Fruit fly (Drosophila melanogaster) whole organism, embryonic: Measurements from ENCODE around the gene Exn.

Experiments
- Awh ChIP-seq: fragments of 200-800 bp; sonication (Bioruptor generic); IDR thresholded peaks from 2 replicates; pipeline ENCODE4, ENCODE4 v1.3.6; 2022; ENCODE audit warnings: missing biosample characterization, missing genetic modification characterization
- C15 ChIP-seq: fragments of 200-800 bp; sonication (Bioruptor generic); IDR thresholded peaks from 3 replicates; pipeline ENCODE4 v1.3.6; 2022; ENCODE audit warnings: missing biosample characterization, missing genetic modification characterization
- CG10209 ChIP-seq: fragments of 200-800 bp; sonication (Bioruptor generic); optimal IDR thresholded peaks from 3 replicates; lab custom pipeline; 2017; ENCODE audit warnings: missing biosample characterization, mild to moderate bottlenecking, missing genetic modification characterization, missing genetic modification reagents
- CG10274 ChIP-seq: fragments of 200-800 bp; sonication (Bioruptor generic); optimal IDR thresholded peaks from 3 replicates; lab custom pipeline; 2017; ENCODE audit warnings: missing biosample characterization, mild to moderate bottlenecking, missing genetic modification characterization
- CG10321 ChIP-seq: fragments of 200-800 bp; sonication (Bioruptor generic); IDR thresholded peaks from 2 replicates; pipeline ENCODE4 v1.3.6; 2022; ENCODE audit warnings: missing biosample characterization, missing genetic modification characterization
- CG11560 ChIP-seq: fragments of 200-800 bp; sonication (Bioruptor generic); IDR thresholded peaks from 3 replicates; pipeline ENCODE4 v1.3.6; 2022; ENCODE audit warnings: missing biosample characterization, missing genetic modification characterization
- CG11723 ChIP-seq: fragments of 200-800 bp; sonication (Bioruptor generic); optimal IDR thresholded peaks from 2 replicates; lab custom pipeline; 2017; ENCODE audit warnings: missing biosample characterization, mild to moderate bottlenecking, missing genetic modification characterization
- CG12744 ChIP-seq: fragments of 200-800 bp; sonication (Bioruptor generic); optimal IDR thresholded peaks from 2 replicates; lab custom pipeline; 2016; ENCODE audit warnings: missing biosample characterization, missing genetic modification characterization
- CG13287 ChIP-seq: fragments of 200-800 bp; sonication (Bioruptor generic); IDR thresholded peaks from 2 replicates; pipeline ENCODE4 v1.3.6; 2022; ENCODE audit warnings: missing biosample characterization, missing genetic modification characterization; ENCODE audit not compliant: partially characterized antibody
- CG13894 ChIP-seq: fragments of 200-800 bp; sonication (Bioruptor generic); optimal IDR thresholded peaks from 3 replicates; lab custom pipeline; 2018; ENCODE audit warnings: missing biosample characterization, mild to moderate bottlenecking, missing genetic modification characterization, moderate library complexity
- CG16779 ChIP-seq: fragments of 200-800 bp; sonication (Bioruptor generic); IDR thresholded peaks from 2 replicates; pipeline ENCODE4 v1.3.6; 2022; ENCODE audit warnings: missing biosample characterization, missing genetic modification characterization
- CG18599 ChIP-seq: fragments of 200-800 bp; sonication (Bioruptor generic); optimal IDR thresholded peaks from 3 replicates; lab custom pipeline; 2017; ENCODE audit warnings: missing biosample characterization, missing genetic modification characterization, mild to moderate bottlenecking, moderate library complexity, missing genetic modification reagents
- CG2120 ChIP-seq: fragments of 200-800 bp; sonication (Bioruptor generic); optimal IDR thresholded peaks from 3 replicates; lab custom pipeline; 2016; ENCODE audit warnings: missing biosample characterization, missing genetic modification characterization
- CG3995 ChIP-seq: fragments of 200-800 bp; sonication (Bioruptor generic); optimal IDR thresholded peaks from 3 replicates; lab custom pipeline; 2016; ENCODE audit warnings: missing biosample characterization, missing genetic modification characterization
- CG42726 ChIP-seq: fragments of 200-800 bp; sonication (Bioruptor generic); IDR thresholded peaks from 2 replicates; pipeline ENCODE4 v1.3.6; 2022; ENCODE audit warnings: missing biosample characterization, missing genetic modification characterization; ENCODE audit not compliant: partially characterized antibody
- CG4282 ChIP-seq: fragments of 200-800 bp; sonication (Bioruptor generic); optimal IDR thresholded peaks from 2 replicates; lab custom pipeline; 2016; ENCODE audit warnings: missing biosample characterization, missing genetic modification characterization
- CG4360 ChIP-seq: fragments of 200-800 bp; sonication (Bioruptor generic); IDR thresholded peaks from 2 replicates; pipeline ENCODE4 v1.3.6; 2022; ENCODE audit warnings: missing biosample characterization, missing genetic modification characterization
- CG4424 ChIP-seq: fragments of 200-800 bp; sonication (Bioruptor generic); optimal IDR thresholded peaks from 3 replicates; lab custom pipeline; 2016; ENCODE audit warnings: missing biosample characterization, missing genetic modification characterization
- CG4617 ChIP-seq: fragments of 200-800 bp; sonication (Bioruptor generic); optimal IDR thresholded peaks from 3 replicates; lab custom pipeline; 2016; ENCODE audit warnings: missing biosample characterization, missing genetic modification characterization, borderline replicate concordance
- CG4854 ChIP-seq: fragments of 200-800 bp; sonication (Bioruptor generic); optimal IDR thresholded peaks from 2 replicates; lab custom pipeline; 2016; ENCODE audit warnings: missing biosample characterization, missing genetic modification characterization, inconsistent platforms
- CG5245 ChIP-seq: fragments of 200-800 bp; sonication (Bioruptor generic); optimal IDR thresholded peaks from 3 replicates; lab custom pipeline; 2016; ENCODE audit warnings: missing biosample characterization, missing genetic modification characterization
- CG6765 ChIP-seq: fragments of 200-800 bp; sonication (Bioruptor generic); optimal IDR thresholded peaks from 3 replicates; lab custom pipeline; 2017; ENCODE audit warnings: missing biosample characterization, mild to moderate bottlenecking, missing genetic modification characterization
- CG6854 ChIP-seq: fragments of 200-800 bp; sonication (Bioruptor generic); optimal IDR thresholded peaks from 3 replicates; lab custom pipeline; 2017; ENCODE audit warnings: missing biosample characterization, mild to moderate bottlenecking, missing genetic modification characterization
- CG7271 ChIP-seq: fragments of 200-800 bp; sonication (Bioruptor generic); optimal IDR thresholded peaks from 2 replicates; lab custom pipeline; 2018; ENCODE audit warnings: missing biosample characterization, mild to moderate bottlenecking, missing genetic modification characterization, moderate library complexity
- CG7987 ChIP-seq: fragments of 200-800 bp; sonication (Bioruptor generic); optimal IDR thresholded peaks from 2 replicates; lab custom pipeline; 2018; ENCODE audit warnings: missing biosample characterization, mild to moderate bottlenecking, missing genetic modification characterization, moderate library complexity
- CG8765 ChIP-seq: fragments of 200-800 bp; sonication (Bioruptor generic); IDR thresholded peaks from 2 replicates; pipeline ENCODE4 v1.3.6; 2022; ENCODE audit warnings: missing biosample characterization, missing genetic modification characterization
- ERR ChIP-seq: fragments of 200-800 bp; sonication (Bioruptor generic); optimal IDR thresholded peaks from 2 replicates; lab custom pipeline; 2016; ENCODE audit warnings: missing biosample characterization, missing genetic modification characterization
- HHEX ChIP-seq: fragments of 200-800 bp; sonication (Bioruptor generic); optimal IDR thresholded peaks from 3 replicates; lab custom pipeline; 2017; ENCODE audit warnings: missing biosample characterization, mild to moderate bottlenecking, missing genetic modification characterization, missing genetic modification reagents
- HLH3B ChIP-seq: fragments of 200-800 bp; sonication (Bioruptor generic); IDR thresholded peaks from 2 replicates; pipeline ENCODE4 v1.3.6; 2022; ENCODE audit warnings: missing biosample characterization, missing genetic modification characterization
- Hmx ChIP-seq: fragments of 200-800 bp; sonication (Bioruptor generic); optimal IDR thresholded peaks from 2 replicates; lab custom pipeline; 2016; ENCODE audit warnings: missing biosample characterization, missing genetic modification characterization
- Hr39 ChIP-seq: fragments of >200 bp; optimal IDR thresholded peaks from 2 replicates; lab custom pipeline; 2017
- Hsf ChIP-seq: fragments of 200-800 bp; sonication (Bioruptor generic); optimal IDR thresholded peaks from 3 replicates; lab custom pipeline; 2016; ENCODE audit warnings: missing biosample characterization, missing genetic modification characterization
- Meics ChIP-seq: fragments of 200-800 bp; sonication (Bioruptor generic); optimal IDR thresholded peaks from 2 replicates; lab custom pipeline; 2017; ENCODE audit warnings: missing biosample characterization, mild to moderate bottlenecking, missing genetic modification characterization
- Ravus ChIP-seq: fragments of 200-800 bp; sonication (Bioruptor generic); IDR thresholded peaks from 2 replicates; pipeline ENCODE4 v1.3.6; 2022; ENCODE audit warnings: missing biosample characterization, missing genetic modification characterization
- Rx ChIP-seq: fragments of 200-800 bp; sonication (Bioruptor generic); IDR thresholded peaks from 2 replicates; pipeline ENCODE4 v1.3.6; 2022; ENCODE audit warnings: missing biosample characterization, missing genetic modification characterization
- TFAM ChIP-seq: fragments of 200-800 bp; sonication (Bioruptor generic); optimal IDR thresholded peaks from 2 replicates; lab custom pipeline; 2017; ENCODE audit warnings: missing biosample characterization, missing genetic modification characterization, inconsistent platforms
- Tbp ChIP-seq: fragments of >200 bp; optimal IDR thresholded peaks from 2 replicates; lab custom pipeline; 2018; ENCODE audit warnings: missing biosample characterization, missing genetic modification characterization
- bsh ChIP-seq, 2 experiments: fragments of 200-800 bp; sonication (Bioruptor generic); optimal IDR thresholded peaks; 2 replicates each; lab custom pipeline; 2017 to 2018; ENCODE audit warnings: mild to moderate bottlenecking in 2 of 2, missing biosample characterization in 2 of 2, missing genetic modification characterization in 2 of 2, moderate library complexity in 1 of 2
- caup ChIP-seq: fragments of 200-800 bp; sonication (Bioruptor generic); optimal IDR thresholded peaks from 3 replicates; lab custom pipeline; 2017; ENCODE audit warnings: missing biosample characterization, mild to moderate bottlenecking, missing genetic modification characterization, moderate library complexity; ENCODE audit not compliant: severe bottlenecking
- corto ChIP-seq: fragments of 200-800 bp; sonication (Bioruptor generic); optimal IDR thresholded peaks from 2 replicates; lab custom pipeline; 2016; ENCODE audit warnings: missing biosample characterization, mild to moderate bottlenecking, missing genetic modification characterization, moderate library complexity
- dati ChIP-seq: fragments of 200-800 bp; sonication (Bioruptor generic); IDR thresholded peaks from 2 replicates; pipeline ENCODE4 v1.3.6; 2022; ENCODE audit warnings: missing biosample characterization, missing genetic modification characterization
- dysf ChIP-seq: fragments of 200-800 bp; sonication (Bioruptor generic); IDR thresholded peaks from 3 replicates; pipeline ENCODE4 v1.3.6; 2022; ENCODE audit warnings: missing biosample characterization, missing genetic modification characterization
- esg ChIP-seq: fragments of 200-800 bp; sonication (Bioruptor generic); conservative IDR thresholded peaks from 2 replicates; pipeline ENCODE4 v1.3.6; 2022; ENCODE audit warnings: missing biosample characterization, missing genetic modification characterization
- grn ChIP-seq: fragments of 200-800 bp; sonication (Bioruptor generic); optimal IDR thresholded peaks from 3 replicates; lab custom pipeline; 2017; ENCODE audit warnings: missing biosample characterization, missing genetic modification characterization
- klu ChIP-seq: fragments of 200-800 bp; sonication (Bioruptor generic); IDR thresholded peaks from 2 replicates; pipeline ENCODE4 v1.3.6; 2022; ENCODE audit warnings: missing biosample characterization, missing genetic modification characterization
- lilli ChIP-seq: fragments of 200-800 bp; sonication (Bioruptor generic); optimal IDR thresholded peaks from 3 replicates; lab custom pipeline; 2016; ENCODE audit warnings: missing biosample characterization, missing genetic modification characterization
- nerfin-1 ChIP-seq: fragments of 200-800 bp; sonication (Bioruptor generic); optimal IDR thresholded peaks from 3 replicates; lab custom pipeline; 2019; ENCODE audit warnings: missing biosample characterization, mild to moderate bottlenecking, missing genetic modification characterization, moderate library complexity
- pros ChIP-seq: fragments of 200-800 bp; sonication (Bioruptor generic); optimal IDR thresholded peaks from 3 replicates; lab custom pipeline; 2019; ENCODE audit warnings: missing biosample characterization, mild to moderate bottlenecking, missing genetic modification characterization, moderate library complexity
- zen2 ChIP-seq: fragments of 200-800 bp; sonication (Bioruptor generic); IDR thresholded peaks from 3 replicates; pipeline ENCODE4 v1.3.6; 2022; ENCODE audit warnings: missing biosample characterization, missing genetic modification characterization; ENCODE audit not compliant: partially characterized antibody

The Exn gene

DNA sequence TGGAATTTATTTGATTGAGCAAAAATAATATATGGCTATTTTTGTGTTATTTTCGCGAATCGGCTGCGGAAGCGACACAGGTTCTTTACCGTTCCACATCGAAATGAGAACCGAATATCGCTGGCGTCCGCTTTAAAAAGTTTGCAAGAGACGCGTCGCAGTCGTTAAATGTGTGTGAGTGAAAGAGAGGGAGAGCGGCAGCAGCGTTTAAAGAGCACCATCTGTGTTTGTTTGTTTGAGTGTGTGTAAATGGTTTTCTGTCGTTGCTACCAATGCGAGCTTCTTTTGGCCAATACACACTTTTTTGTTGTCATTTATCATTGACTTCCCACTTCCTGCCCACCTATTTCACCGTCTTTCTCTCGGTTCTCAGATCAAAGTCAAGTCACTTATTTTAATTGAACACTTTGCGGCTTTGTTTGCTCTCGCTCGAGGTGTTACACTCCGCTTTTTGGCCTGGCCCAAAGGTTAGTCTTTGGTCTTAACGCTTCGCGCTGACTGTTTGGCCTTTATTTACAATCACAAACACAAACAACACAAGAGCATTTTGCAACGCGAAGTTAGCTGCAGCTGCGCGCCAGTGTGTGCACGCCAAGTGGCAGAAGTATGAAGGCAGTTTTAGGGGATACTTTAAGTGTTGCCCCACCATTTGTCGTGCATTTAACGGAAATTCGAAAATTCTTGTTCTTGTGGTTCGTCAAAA lies 42.4 kb downstream of the Exn start, which contains the start of gene CG3764:
CG3764 (minus strand) TSS at position 549 of the 703 bp plus-strand sequence.
- peak; percentile 92 for TF ChIP-seq HHEX
- TF ChIP-seq CG10321 (GFP tag; lab: Robert Waterston, UW) = peak; percentile 50
- no peak for TF ChIP-seq Ravus
- TF ChIP-seq nerfin-1 (tag; lab: Kevin White, UChicago) = peak; percentile 80
- TF ChIP-seq CG11723 = peak; percentile 78
- TF ChIP-seq bsh (GFP tag; optimal IDR thresholded peaks at IDR 0.05; lab: Kevin White, UChicago) = peak; percentile 24 to 69
- TF ChIP-seq Hmx (GFP tag; lab: Kevin White, UChicago) = no peak
- peak; percentile 72 for TF ChIP-seq CG7271 (tag; lab: Kevin White, UChicago)
- peak; percentile 20 for TF ChIP-seq CG12744
- TF ChIP-seq CG42726 (GFP tag; lab: Robert Waterston, UW) = 0 out of 2 replicates have a peak, but pooled peaks have one; percentile 11
- peak; percentile 76 for TF ChIP-seq Awh (GFP tag; lab: Robert Waterston, UW)
- TF ChIP-seq esg (GFP tag; lab: Robert Waterston, UW) = no peak
- peak; percentile 58; the same call in 1 of the 2 replicates for TF ChIP-seq HLH3B (GFP tag; lab: Robert Waterston, UW)
- peak; percentile 42 for TF ChIP-seq CG2120 (GFP tag; lab: Kevin White, UChicago)
- peak; percentile 30 for TF ChIP-seq CG5245 (GFP tag; lab: Kevin White, UChicago)
- peak; percentile 90 for TF ChIP-seq caup (GFP tag; lab: Kevin White, UChicago)
- no peak for TF ChIP-seq corto
- peak; percentile 71 for TF ChIP-seq TFAM (GFP tag; lab: Kevin White, UChicago)
- peak; percentile 49 for TF ChIP-seq pros (GFP tag; lab: Kevin White, UChicago)
- peak; percentile 61 for TF ChIP-seq CG13287 (GFP tag; lab: Robert Waterston, UW)
- TF ChIP-seq klu (GFP tag; lab: Robert Waterston, UW) = no peak
- TF ChIP-seq C15 (GFP tag; lab: Robert Waterston, UW) = 0 out of 3 replicates have a peak, but pooled peaks have one; percentile 39
- TF ChIP-seq CG10274 = peak; percentile 67
- TF ChIP-seq CG16779 = no peak
- no peak for TF ChIP-seq zen2
- TF ChIP-seq lilli (GFP tag; lab: Kevin White, UChicago) = peak; percentile 42
- TF ChIP-seq dysf (GFP tag; lab: Robert Waterston, UW) = peak; percentile 61; the same call in 2 of the 3 replicates
- TF ChIP-seq Hr39 (lab: Kevin White, UChicago) = no peak
- TF ChIP-seq CG6854 (GFP tag; lab: Kevin White, UChicago) = peak; percentile 81
- TF ChIP-seq CG8765 (GFP tag; lab: Robert Waterston, UW) = no peak
- TF ChIP-seq Hsf = peak; percentile 37
- TF ChIP-seq CG11560 (tag; lab: Robert Waterston, UW) = no peak
- TF ChIP-seq grn (GFP tag; lab: Kevin White, UChicago) = peak; percentile 67
- TF ChIP-seq Meics = peak; percentile 77
- peak; percentile 54 for TF ChIP-seq CG3995
- peak; percentile 65 for TF ChIP-seq Rx (GFP tag; lab: Robert Waterston, UW)
- TF ChIP-seq CG4617 (GFP tag; lab: Kevin White, UChicago) = peak; percentile 86
- peak; percentile 76 for TF ChIP-seq CG18599 (GFP tag; lab: Kevin White, UChicago)
- TF ChIP-seq ERR (GFP tag; lab: Kevin White, UChicago) = peak; percentile 74
- peak; percentile 76 for TF ChIP-seq CG13894 (tag; lab: Kevin White, UChicago)
- TF ChIP-seq dati (GFP tag; lab: Robert Waterston, UW) = no peak
- TF ChIP-seq CG4854 (GFP tag; lab: Kevin White, UChicago) = peak; percentile 73
- peak; percentile 46 for TF ChIP-seq CG4360 (GFP tag; lab: Robert Waterston, UW)
- TF ChIP-seq CG6765 (GFP tag; lab: Kevin White, UChicago) = peak; percentile 89
- peak; percentile 47 for TF ChIP-seq CG4424 (GFP tag; lab: Kevin White, UChicago)
- peak; percentile 96 for TF ChIP-seq CG7987 (GFP tag; lab: Kevin White, UChicago)
- peak; percentile 86 for TF ChIP-seq CG10209
- no peak for TF ChIP-seq Tbp (GFP tag; lab: Kevin White, UChicago)
- peak; percentile 72 for TF ChIP-seq CG4282 (GFP tag; lab: Kevin White, UChicago)
